Worm (Caenorhabditis elegans) whole organism, young adult: ENCODE results near the gene R02E4.1.

ENCODE experiments used
- C06A6.2 ChIP-seq: fragments of 200-800 bp; sonication (Bioruptor generic); conservative IDR thresholded peaks from 2 replicates; pipeline ENCODE4 v1.3.6; 2022; ENCODE audit warnings: missing genetic modification characterization, missing compliant biosample characterization
- D2030.7 ChIP-seq: fragments of 200-800 bp; sonication (Bioruptor generic); IDR thresholded peaks from 2 replicates; pipeline ENCODE4 v1.3.6; 2022; ENCODE audit warnings: missing genetic modification reagents, missing genetic modification characterization, missing compliant biosample characterization
- F22D6.2 ChIP-seq: sonication (generic microtip); optimal IDR thresholded peaks from 2 replicates; lab custom pipeline; 2016; ENCODE audit warnings: mild to moderate bottlenecking, missing genetic modification characterization, missing compliant biosample characterization
- F49E8.2 ChIP-seq: sonication (generic microtip); optimal IDR thresholded peaks from 3 replicates; lab custom pipeline; 2017; ENCODE audit warnings: missing genetic modification characterization, mild to moderate bottlenecking, missing compliant biosample characterization, antibody characterized with exemption, moderate library complexity; ENCODE audit not compliant: insufficient read depth
- K12H6.12 ChIP-seq: fragments of 200-800 bp; sonication (Bioruptor generic); optimal IDR thresholded peaks from 2 replicates; lab custom pipeline; 2018; ENCODE audit warnings: mild to moderate bottlenecking, missing genetic modification characterization, missing compliant biosample characterization
- T26A5.8 ChIP-seq: sonication (generic microtip); optimal IDR thresholded peaks from 2 replicates; lab custom pipeline; 2016; ENCODE audit warnings: missing genetic modification characterization, missing compliant biosample characterization
- aptf-2 ChIP-seq: fragments of 200-800 bp; sonication (Bioruptor generic); conservative IDR thresholded peaks from 2 replicates; pipeline ENCODE4 v1.3.6; 2022; ENCODE audit warnings: missing genetic modification reagents, missing genetic modification characterization, missing compliant biosample characterization
- cebp-1 ChIP-seq, 2 experiments: fragments of 200-800 bp in 1 of 2; sonication (Bioruptor generic) in 1 of 2; sonication (generic microtip) in 1 of 2; IDR thresholded peaks in 1 of 2; optimal IDR thresholded peaks in 1 of 2; 2 replicates each; pipeline versions ENCODE4 v1.3.6 to Lab custom; 2017 to 2022; ENCODE audit warnings: missing compliant biosample characterization in 2 of 2, missing genetic modification characterization in 2 of 2, mild to moderate bottlenecking in 1 of 2, missing genetic modification reagents in 1 of 2, moderate library complexity in 1 of 2
- ceh-27 ChIP-seq: fragments of 200-800 bp; sonication (Bioruptor generic); optimal IDR thresholded peaks from 2 replicates; lab custom pipeline; 2018; ENCODE audit warnings: mild to moderate bottlenecking, missing genetic modification characterization, moderate library complexity, missing compliant biosample characterization
- ceh-91 ChIP-seq: fragments of 200-800 bp; sonication (Bioruptor generic); IDR thresholded peaks from 2 replicates; pipeline ENCODE4 v1.3.6; 2022; ENCODE audit warnings: missing genetic modification reagents, missing genetic modification characterization, missing compliant biosample characterization
- dox-1 ChIP-seq: fragments of 200-800 bp; sonication (Bioruptor generic); IDR thresholded peaks from 2 replicates; pipeline ENCODE4 v1.3.6; 2022; ENCODE audit warnings: missing genetic modification reagents, missing genetic modification characterization, missing compliant biosample characterization
- efl-1 ChIP-seq: fragments of 150-350 bp; optimal IDR thresholded peaks from 2 replicates; lab custom pipeline; 2014; ENCODE audit warnings: missing biosample characterization, missing genetic modification reagents, missing genetic modification characterization
- ekl-4 ChIP-seq: fragments of 200-800 bp; sonication (Bioruptor generic); IDR thresholded peaks from 2 replicates; pipeline ENCODE4 v1.3.6; 2022; ENCODE audit warnings: missing genetic modification reagents, missing genetic modification characterization, missing compliant biosample characterization
- hmg-20 ChIP-seq: fragments of 200-800 bp; sonication (Bioruptor generic); IDR thresholded peaks from 2 replicates; pipeline ENCODE4 v1.3.6; 2022; ENCODE audit warnings: missing genetic modification reagents, missing genetic modification characterization, missing compliant biosample characterization
- hsf-1 ChIP-seq: fragments of 200-800 bp; sonication (Bioruptor generic); IDR thresholded peaks from 2 replicates; pipeline ENCODE4 v1.3.6; 2022; ENCODE audit warnings: missing genetic modification reagents, missing genetic modification characterization, missing compliant biosample characterization
- let-526 ChIP-seq: fragments of 200-800 bp; sonication (Bioruptor generic); IDR thresholded peaks from 2 replicates; pipeline ENCODE4 v1.3.6; 2022; ENCODE audit warnings: missing genetic modification reagents, missing genetic modification characterization, missing compliant biosample characterization
- lin-26 ChIP-seq: fragments of 200-800 bp; sonication (Bioruptor generic); IDR thresholded peaks from 2 replicates; pipeline ENCODE4 v1.3.6; 2022; ENCODE audit warnings: missing genetic modification reagents, missing genetic modification characterization, missing compliant biosample characterization
- lin-54 ChIP-seq: fragments of 200-800 bp; sonication (Bioruptor generic); optimal IDR thresholded peaks from 2 replicates; lab custom pipeline; 2018; ENCODE audit warnings: mild to moderate bottlenecking, missing genetic modification characterization, missing compliant biosample characterization
- madf-10 ChIP-seq: sonication (generic microtip); optimal IDR thresholded peaks from 2 replicates; lab custom pipeline; 2016; ENCODE audit warnings: mild to moderate bottlenecking, missing genetic modification characterization, missing compliant biosample characterization
- nfyb-1 ChIP-seq: fragments of 200-800 bp; sonication (Bioruptor generic); IDR thresholded peaks from 2 replicates; pipeline ENCODE4 v1.3.6; 2022; ENCODE audit warnings: missing genetic modification reagents, missing genetic modification characterization, missing compliant biosample characterization
- nhr-179 ChIP-seq: sonication (generic microtip); optimal IDR thresholded peaks from 2 replicates; lab custom pipeline; 2016; ENCODE audit warnings: mild to moderate bottlenecking, missing genetic modification characterization, missing compliant biosample characterization
- nhr-80 ChIP-seq: sonication (generic microtip); optimal IDR thresholded peaks from 2 replicates; lab custom pipeline; 2016; ENCODE audit warnings: missing genetic modification characterization, missing compliant biosample characterization
- pha-4 ChIP-seq: fragments of 150-350 bp; sonication (generic microtip); optimal IDR thresholded peaks from 2 replicates; lab custom pipeline; 2014; ENCODE audit warnings: missing biosample characterization, missing genetic modification reagents, missing genetic modification characterization
- rec-8 ChIP-seq, 2 experiments: sonication (generic microtip); optimal IDR thresholded peaks; 2 replicates each; lab custom pipeline; 2016; ENCODE audit warnings: mild to moderate bottlenecking in 2 of 2, missing genetic modification characterization in 2 of 2, missing genetic modification reagents in 2 of 2, missing genotype in 2 of 2, missing biosample characterization in 1 of 2, missing compliant biosample characterization in 1 of 2, moderate library complexity in 1 of 2
- sdz-38 ChIP-seq: sonication (generic microtip); optimal IDR thresholded peaks from 2 replicates; lab custom pipeline; 2016; ENCODE audit warnings: missing genotype, missing genetic modification characterization, missing compliant biosample characterization
- sea-2 ChIP-seq: fragments of 200-800 bp; sonication (Bioruptor generic); IDR thresholded peaks from 2 replicates; pipeline ENCODE4 v1.3.6; 2022; ENCODE audit warnings: missing genetic modification characterization, missing compliant biosample characterization
- tbp1 ChIP-seq: fragments of 200-800 bp; sonication (Bioruptor generic); optimal IDR thresholded peaks from 2 replicates; lab custom pipeline; 2018; ENCODE audit warnings: mild to moderate bottlenecking, missing genetic modification characterization, missing compliant biosample characterization
- ztf-18 ChIP-seq: sonication (generic microtip); optimal IDR thresholded peaks from 2 replicates; lab custom pipeline; 2016; ENCODE audit warnings: missing genotype, mild to moderate bottlenecking, missing genetic modification characterization, missing compliant biosample characterization
- ztf-26 ChIP-seq: sonication (generic microtip); optimal IDR thresholded peaks from 2 replicates; lab custom pipeline; 2017; ENCODE audit warnings: missing genetic modification characterization, missing compliant biosample characterization
- ztf-3 ChIP-seq: fragments of 200-800 bp; sonication (Bioruptor generic); optimal IDR thresholded peaks from 2 replicates; lab custom pipeline; 2018; ENCODE audit warnings: mild to moderate bottlenecking, missing genetic modification characterization, missing compliant biosample characterization

R02E4.1 gene

DNA sequence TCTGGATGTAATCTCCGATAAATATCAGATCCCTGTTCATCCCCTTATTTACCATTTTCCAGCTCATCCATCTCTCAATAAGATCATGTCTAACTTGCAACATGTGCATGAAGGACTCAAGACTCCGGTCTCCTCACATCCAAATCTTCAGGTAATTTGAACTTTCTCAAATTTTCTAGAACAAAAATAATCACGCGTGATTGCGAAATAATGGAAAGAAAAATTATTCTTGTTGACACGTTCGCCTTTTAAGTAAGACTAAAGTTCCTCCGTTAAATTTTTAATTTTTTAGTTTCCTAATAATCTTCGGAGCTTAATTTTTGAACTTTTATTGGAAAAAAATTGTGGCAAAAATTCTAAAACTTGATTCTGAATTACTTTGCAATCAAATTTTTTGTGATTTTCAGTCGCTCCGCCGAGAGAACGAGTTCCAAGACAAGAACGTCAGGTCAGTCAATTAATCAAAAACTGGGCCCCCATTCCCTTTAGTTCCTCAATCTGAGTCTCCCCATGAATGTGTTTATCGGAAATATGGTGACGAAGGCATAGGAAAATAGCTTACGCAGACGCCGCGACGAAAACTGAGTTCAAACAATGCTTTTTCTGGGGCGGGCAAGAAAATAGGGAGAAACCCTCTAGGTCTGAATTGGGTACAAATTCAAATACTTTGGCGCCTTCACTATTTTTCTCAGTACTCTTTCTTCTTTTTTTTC, 33.3 kb upstream of the R02E4.1 start:
- TF ChIP-seq D2030.7 (GFP tag; lab: Robert Waterston, UW): no peak
- TF ChIP-seq dox-1 (GFP tag; lab: Robert Waterston, UW): peak; percentile 32; the same call in 1 of the 2 replicates
- TF ChIP-seq tbp1 (GFP tag; lab: Kevin White, UChicago): peak; percentile 7
- peak; percentile 13 for TF ChIP-seq lin-54
- peak; percentile 43; the same call in 1 of the 2 replicates for TF ChIP-seq hsf-1 (GFP tag; lab: Robert Waterston, UW)
- TF ChIP-seq C06A6.2 (GFP tag; lab: Robert Waterston, UW): peak; percentile 16; the same call in 1 of the 2 replicates
- TF ChIP-seq aptf-2 (GFP tag; lab: Robert Waterston, UW): no peak
- TF ChIP-seq T26A5.8: no peak
- TF ChIP-seq nfyb-1 (GFP tag; lab: Robert Waterston, UW): peak; percentile 22; the same call in 1 of the 2 replicates
- TF ChIP-seq F22D6.2 (tag; lab: Kevin White, UChicago): no peak
- TF ChIP-seq K12H6.12 (tag; lab: Kevin White, UChicago): peak; percentile 69
- TF ChIP-seq nhr-80 (tag; lab: Kevin White, UChicago): peak; percentile 18
- no peak for TF ChIP-seq let-526 (GFP tag; lab: Robert Waterston, UW)
- peak; percentile 88 for TF ChIP-seq cebp-1 (GFP tag; IDR thresholded peaks at IDR 0.05; lab: Robert Waterston, UW)
- peak; percentile 96 for TF ChIP-seq cebp-1 (tag; optimal IDR thresholded peaks at IDR 0.05; lab: Kevin White, UChicago)
- TF ChIP-seq ekl-4 (GFP tag; lab: Robert Waterston, UW): no peak
- no peak for TF ChIP-seq efl-1
- TF ChIP-seq madf-10 (tag; lab: Kevin White, UChicago): no peak
- TF ChIP-seq hmg-20: no peak
- TF ChIP-seq ztf-26 (tag; lab: Kevin White, UChicago): no peak
- TF ChIP-seq lin-26: peak; percentile 58; the same call in 1 of the 2 replicates
- TF ChIP-seq rec-8 (tag; optimal IDR thresholded peaks at IDR 0.05; lab: Kevin White, UChicago): no peak
- peak; percentile 3 for TF ChIP-seq ceh-27
- TF ChIP-seq sea-2 (GFP tag; lab: Robert Waterston, UW): no peak

DNA sequence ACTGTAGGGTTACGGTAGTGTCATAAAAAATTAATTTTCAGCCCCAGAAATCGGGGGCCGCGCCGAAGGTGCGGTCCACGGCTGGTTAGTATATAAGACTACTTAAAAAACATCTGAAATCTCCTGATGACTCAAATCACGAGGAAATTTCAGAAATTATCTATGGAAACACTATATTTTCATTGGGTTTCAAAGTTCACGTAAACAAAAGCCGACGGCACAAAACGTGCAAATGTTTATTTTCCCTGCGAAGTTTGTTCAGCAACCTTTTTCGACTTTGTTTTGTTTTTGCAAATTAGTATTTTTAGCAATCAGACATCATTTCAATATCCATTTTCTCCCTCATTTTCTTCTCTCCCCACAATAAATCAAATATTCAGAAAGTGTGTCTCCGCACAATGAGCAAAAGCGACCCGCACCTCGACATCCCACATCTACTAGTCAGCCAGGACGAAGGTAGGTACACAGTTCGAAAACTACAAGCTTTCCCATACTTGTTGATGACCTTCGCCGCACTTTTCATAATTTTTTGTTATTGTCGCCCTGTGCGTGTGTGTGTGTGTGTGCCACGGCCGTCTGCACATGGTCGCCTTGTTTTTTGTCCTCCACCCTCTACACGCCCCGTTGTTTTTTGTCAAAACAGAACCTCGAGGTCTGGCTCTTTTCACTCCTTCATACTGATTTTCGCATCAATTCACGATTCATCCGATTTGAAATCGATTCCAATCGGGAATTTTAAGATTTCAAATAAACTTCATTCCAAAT, 32.4 kb upstream of the R02E4.1 start:
- TF ChIP-seq nfyb-1 (GFP tag; lab: Robert Waterston, UW) (peak; percentile 32; the same call in 1 of the 2 replicates), pha-4 (tag; lab: Kevin White, UChicago) (no peak), nhr-179 (no peak)

DNA sequence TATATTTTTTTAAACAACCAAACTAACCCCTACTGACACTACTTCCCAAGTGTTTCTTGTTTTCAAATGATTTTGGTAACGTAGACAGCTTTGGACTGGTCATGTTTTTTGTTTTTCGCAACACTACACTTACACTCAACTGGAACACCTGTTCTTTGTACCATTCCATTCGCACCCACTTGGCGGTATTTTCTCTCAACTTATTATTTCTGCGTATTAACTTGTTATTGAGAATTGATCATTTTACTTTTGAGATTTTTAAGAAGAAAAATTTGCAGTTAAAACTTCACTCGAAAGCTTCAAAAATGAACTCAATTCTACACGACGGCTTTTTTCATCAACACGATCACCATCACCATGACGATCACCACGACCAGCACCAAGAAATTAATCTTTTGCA, 30.5 kb upstream of the R02E4.1 start, which contains the start of gene ZK470.2:
Gene ZK470.2, plus strand, starts transcription at position 301 of the 400 bp plus-strand sequence.
- TF ChIP-seq lin-54: no peak
- no peak for TF ChIP-seq ztf-18
- TF ChIP-seq sdz-38 (tag; lab: Kevin White, UChicago): no peak
- no peak for TF ChIP-seq ztf-3 (GFP tag; lab: Kevin White, UChicago)
- TF ChIP-seq F49E8.2 (tag; lab: Kevin White, UChicago): no peak

DNA sequence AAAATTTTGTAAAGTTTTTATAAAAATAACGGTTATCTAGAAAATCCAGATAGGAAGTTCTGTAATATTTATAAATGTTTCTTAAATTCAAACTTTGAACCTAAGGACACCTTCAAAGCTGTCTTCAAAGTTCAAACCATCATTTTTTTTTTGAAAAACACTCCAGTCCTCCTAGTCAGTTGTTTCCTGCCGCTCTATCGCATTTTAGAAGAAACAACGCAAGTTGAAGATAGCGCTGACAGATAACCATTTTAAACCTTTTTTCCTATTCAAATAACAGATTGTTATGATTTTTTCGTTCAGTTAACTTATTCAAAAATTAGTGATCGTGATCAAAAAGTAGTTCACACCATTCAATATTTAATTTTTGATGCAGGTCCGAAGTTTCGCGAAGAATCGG, 29.0 kb upstream of the R02E4.1 start:
- TF ChIP-seq F22D6.2 (tag; lab: Kevin White, UChicago) (no peak), ceh-91 (GFP tag; lab: Robert Waterston, UW) (no peak), nhr-80 (tag; lab: Kevin White, UChicago) (peak; percentile 10), lin-26 (no peak)
